Worm (Caenorhabditis elegans) whole organism, young adult: ENCODE data around the gene Y50D4C.3.
A peak's percentile ranks its signal among the peaks of the same experiment; 100 is the strongest.

Experiments
- B0019.2 ChIP-seq: fragments of 200-800 bp; sonication (Bioruptor generic); conservative IDR thresholded peaks from 2 replicates; pipeline ENCODE4 v1.3.6; 2022; ENCODE audit warnings: missing genetic modification reagents, missing genetic modification characterization, missing compliant biosample characterization
- B0035.1 ChIP-seq: sonication (generic microtip); optimal IDR thresholded peaks from 2 replicates; lab custom pipeline; 2016; ENCODE audit warnings: missing genetic modification characterization, mild to moderate bottlenecking, missing compliant biosample characterization, missing genotype, missing genetic modification reagents
- B0336.3 ChIP-seq: fragments of 200-800 bp; sonication (Bioruptor generic); IDR thresholded peaks from 2 replicates; pipeline ENCODE4 v1.3.6; 2022; ENCODE audit warnings: missing genetic modification characterization, missing compliant biosample characterization
- C06A6.2 ChIP-seq: fragments of 200-800 bp; sonication (Bioruptor generic); conservative IDR thresholded peaks from 2 replicates; pipeline ENCODE4 v1.3.6; 2022; ENCODE audit warnings: missing genetic modification characterization, missing compliant biosample characterization
- D2030.7 ChIP-seq: fragments of 200-800 bp; sonication (Bioruptor generic); IDR thresholded peaks from 2 replicates; pipeline ENCODE4 v1.3.6; 2022; ENCODE audit warnings: missing genetic modification reagents, missing genetic modification characterization, missing compliant biosample characterization
- F22D6.2 ChIP-seq: sonication (generic microtip); optimal IDR thresholded peaks from 2 replicates; lab custom pipeline; 2016; ENCODE audit warnings: mild to moderate bottlenecking, missing genetic modification characterization, missing compliant biosample characterization
- F57A8.1 ChIP-seq: fragments of 200-800 bp; sonication (Bioruptor generic); optimal IDR thresholded peaks from 2 replicates; lab custom pipeline; 2018; ENCODE audit warnings: mild to moderate bottlenecking, missing genetic modification characterization, moderate library complexity, missing compliant biosample characterization
- K11D2.4 ChIP-seq: fragments of 200-800 bp; sonication (Bioruptor generic); IDR thresholded peaks from 2 replicates; pipeline ENCODE4 v1.3.6; 2022; ENCODE audit warnings: missing genetic modification reagents, missing genetic modification characterization, missing compliant biosample characterization
- Y53F4B.3 ChIP-seq: fragments of 200-800 bp; sonication (Bioruptor generic); IDR thresholded peaks from 2 replicates; pipeline ENCODE4 v1.3.6; 2022; ENCODE audit warnings: missing genetic modification reagents, missing genetic modification characterization, missing compliant biosample characterization
- Y53G8AR.9 ChIP-seq: fragments of 200-800 bp; sonication (Bioruptor generic); conservative IDR thresholded peaks from 2 replicates; pipeline ENCODE4 v1.3.6; 2022; ENCODE audit warnings: missing genetic modification reagents, missing genetic modification characterization, missing compliant biosample characterization
- Y56A3A.18 ChIP-seq: fragments of 200-800 bp; sonication (Bioruptor generic); IDR thresholded peaks from 2 replicates; pipeline ENCODE4 v1.3.6; 2022; ENCODE audit warnings: missing genetic modification reagents, missing genetic modification characterization, missing compliant biosample characterization
- akir-1 ChIP-seq: fragments of 200-800 bp; sonication (Bioruptor generic); optimal IDR thresholded peaks from 2 replicates; lab custom pipeline; 2018; ENCODE audit warnings: mild to moderate bottlenecking, missing genetic modification characterization, moderate library complexity, missing compliant biosample characterization
- ama-1 ChIP-seq, 3 experiments: fragments of 150-350 bp in 1 of 3; sonication (generic microtip) in 2 of 3; optimal IDR thresholded peaks; 2 replicates each; lab custom pipeline; 2014 to 2018; ENCODE audit warnings: missing biosample characterization in 2 of 3, missing genetic modification characterization in 2 of 3, missing genetic modification reagents in 2 of 3
- aptf-2 ChIP-seq: fragments of 200-800 bp; sonication (Bioruptor generic); conservative IDR thresholded peaks from 2 replicates; pipeline ENCODE4 v1.3.6; 2022; ENCODE audit warnings: missing genetic modification reagents, missing genetic modification characterization, missing compliant biosample characterization
- attf-5 ChIP-seq: fragments of 200-800 bp; sonication (Bioruptor generic); optimal IDR thresholded peaks from 2 replicates; lab custom pipeline; 2018; ENCODE audit warnings: mild to moderate bottlenecking, missing genetic modification characterization, missing compliant biosample characterization
- bed-1 ChIP-seq: fragments of 200-800 bp; sonication (Bioruptor generic); IDR thresholded peaks from 2 replicates; pipeline ENCODE4 v1.3.6; 2022; ENCODE audit warnings: missing genetic modification reagents, missing genetic modification characterization, missing compliant biosample characterization
- ccch-3 ChIP-seq: fragments of 200-800 bp; sonication (Bioruptor generic); optimal IDR thresholded peaks from 2 replicates; lab custom pipeline; 2018; ENCODE audit warnings: mild to moderate bottlenecking, missing genetic modification characterization, missing compliant biosample characterization
- cebp-1 ChIP-seq, 2 experiments: fragments of 200-800 bp in 1 of 2; sonication (Bioruptor generic) in 1 of 2; sonication (generic microtip) in 1 of 2; IDR thresholded peaks in 1 of 2; optimal IDR thresholded peaks in 1 of 2; 2 replicates each; pipeline versions ENCODE4 v1.3.6 to Lab custom; 2017 to 2022; ENCODE audit warnings: missing compliant biosample characterization in 2 of 2, missing genetic modification characterization in 2 of 2, mild to moderate bottlenecking in 1 of 2, missing genetic modification reagents in 1 of 2, moderate library complexity in 1 of 2
- ceh-27 ChIP-seq: fragments of 200-800 bp; sonication (Bioruptor generic); optimal IDR thresholded peaks from 2 replicates; lab custom pipeline; 2018; ENCODE audit warnings: mild to moderate bottlenecking, missing genetic modification characterization, moderate library complexity, missing compliant biosample characterization
- ceh-58 ChIP-seq: fragments of 200-800 bp; sonication (Bioruptor generic); IDR thresholded peaks from 2 replicates; pipeline ENCODE4 v1.3.6; 2022; ENCODE audit warnings: missing genetic modification characterization, missing compliant biosample characterization
- ceh-79 ChIP-seq: sonication (generic microtip); optimal IDR thresholded peaks from 2 replicates; lab custom pipeline; 2017; ENCODE audit warnings: mild to moderate bottlenecking, missing genetic modification characterization, missing compliant biosample characterization
- dpff-1 ChIP-seq: sonication (generic microtip); optimal IDR thresholded peaks from 2 replicates; lab custom pipeline; 2017; ENCODE audit warnings: mild to moderate bottlenecking, missing genetic modification characterization, missing compliant biosample characterization
- dpl-1 ChIP-seq: fragments of 150-350 bp; optimal IDR thresholded peaks from 2 replicates; lab custom pipeline; 2014; ENCODE audit warnings: missing biosample characterization, missing genetic modification reagents, missing genetic modification characterization
- hlh-12 ChIP-seq: sonication (generic microtip); optimal IDR thresholded peaks from 2 replicates; lab custom pipeline; 2016; ENCODE audit warnings: missing genetic modification characterization, missing compliant biosample characterization
- hmg-1.2 ChIP-seq: fragments of 200-800 bp; sonication (Bioruptor generic); IDR thresholded peaks from 2 replicates; pipeline ENCODE4 v1.3.6; 2022; ENCODE audit warnings: missing genetic modification reagents, missing genetic modification characterization, missing compliant biosample characterization
- lag-1 ChIP-seq: fragments of 200-800 bp; sonication (Bioruptor generic); IDR thresholded peaks from 2 replicates; pipeline ENCODE4 v1.3.6; 2022; ENCODE audit warnings: missing genetic modification reagents, missing genetic modification characterization, missing compliant biosample characterization
- lsl-1 ChIP-seq: fragments of 200-800 bp; sonication (Bioruptor generic); optimal IDR thresholded peaks from 2 replicates; lab custom pipeline; 2018; ENCODE audit warnings: mild to moderate bottlenecking, missing genetic modification characterization, moderate library complexity, missing compliant biosample characterization
- madf-10 ChIP-seq: sonication (generic microtip); optimal IDR thresholded peaks from 2 replicates; lab custom pipeline; 2016; ENCODE audit warnings: mild to moderate bottlenecking, missing genetic modification characterization, missing compliant biosample characterization
- madf-3 ChIP-seq: fragments of 200-800 bp; sonication (Bioruptor generic); IDR thresholded peaks from 2 replicates; pipeline ENCODE4 v1.3.6; 2022; ENCODE audit warnings: missing genetic modification reagents, missing genetic modification characterization, missing compliant biosample characterization
- madf-8 ChIP-seq: fragments of 200-800 bp; sonication (Bioruptor generic); conservative IDR thresholded peaks from 2 replicates; pipeline ENCODE4 v1.3.6; 2022; ENCODE audit warnings: missing genetic modification reagents, missing genetic modification characterization, missing compliant biosample characterization
- mcd-1 ChIP-seq: fragments of 200-800 bp; sonication (Bioruptor generic); IDR thresholded peaks from 2 replicates; pipeline ENCODE4 v1.3.6; 2022; ENCODE audit warnings: missing genetic modification reagents, missing genetic modification characterization, missing compliant biosample characterization
- mel-28 ChIP-seq: sonication (generic microtip); optimal IDR thresholded peaks from 2 replicates; lab custom pipeline; 2016; ENCODE audit warnings: borderline replicate concordance, mild to moderate bottlenecking, missing genetic modification characterization, missing compliant biosample characterization
- nfya-2 ChIP-seq: fragments of 200-800 bp; sonication (Bioruptor generic); IDR thresholded peaks from 2 replicates; pipeline ENCODE4 v1.3.6; 2022; ENCODE audit warnings: missing genetic modification reagents, missing genetic modification characterization, missing compliant biosample characterization
- nfyb-1 ChIP-seq: fragments of 200-800 bp; sonication (Bioruptor generic); IDR thresholded peaks from 2 replicates; pipeline ENCODE4 v1.3.6; 2022; ENCODE audit warnings: missing genetic modification reagents, missing genetic modification characterization, missing compliant biosample characterization
- nhr-80 ChIP-seq: sonication (generic microtip); optimal IDR thresholded peaks from 2 replicates; lab custom pipeline; 2016; ENCODE audit warnings: missing genetic modification characterization, missing compliant biosample characterization
- repo-1 ChIP-seq: sonication (generic microtip); optimal IDR thresholded peaks from 2 replicates; lab custom pipeline; 2017; ENCODE audit warnings: mild to moderate bottlenecking, missing genetic modification characterization, missing compliant biosample characterization
- rpc-1 ChIP-seq, 2 experiments: fragments of 150-350 bp in 1 of 2; sonication (generic microtip) in 1 of 2; optimal IDR thresholded peaks; 2 replicates each; lab custom pipeline; 2014 to 2018; ENCODE audit warnings: missing biosample characterization in 1 of 2, missing genetic modification characterization in 1 of 2, missing genetic modification reagents in 1 of 2, missing genotype in 1 of 2
- sptf-2 ChIP-seq: fragments of 200-800 bp; sonication (Bioruptor generic); optimal IDR thresholded peaks from 2 replicates; lab custom pipeline; 2018; ENCODE audit warnings: mild to moderate bottlenecking, missing genetic modification characterization, missing compliant biosample characterization
- tbp1 ChIP-seq: fragments of 200-800 bp; sonication (Bioruptor generic); optimal IDR thresholded peaks from 2 replicates; lab custom pipeline; 2018; ENCODE audit warnings: mild to moderate bottlenecking, missing genetic modification characterization, missing compliant biosample characterization
- unc-130 ChIP-seq: sonication (generic microtip); optimal IDR thresholded peaks from 2 replicates; lab custom pipeline; 2016; ENCODE audit warnings: missing genetic modification reagents, missing genetic modification characterization, missing compliant biosample characterization
- unc-62 ChIP-seq: fragments of 150-350 bp; optimal IDR thresholded peaks from 2 replicates; lab custom pipeline; 2014; ENCODE audit warnings: missing biosample characterization, missing genetic modification reagents, missing genetic modification characterization
- ztf-22 ChIP-seq: fragments of 200-800 bp; sonication (Bioruptor generic); optimal IDR thresholded peaks from 2 replicates; lab custom pipeline; 2018; ENCODE audit warnings: mild to moderate bottlenecking, missing genetic modification characterization, moderate library complexity, missing compliant biosample characterization
- ztf-26 ChIP-seq: sonication (generic microtip); optimal IDR thresholded peaks from 2 replicates; lab custom pipeline; 2017; ENCODE audit warnings: missing genetic modification characterization, missing compliant biosample characterization
- ztf-3 ChIP-seq: fragments of 200-800 bp; sonication (Bioruptor generic); optimal IDR thresholded peaks from 2 replicates; lab custom pipeline; 2018; ENCODE audit warnings: mild to moderate bottlenecking, missing genetic modification characterization, missing compliant biosample characterization

The Y50D4C.3 gene

DNA sequence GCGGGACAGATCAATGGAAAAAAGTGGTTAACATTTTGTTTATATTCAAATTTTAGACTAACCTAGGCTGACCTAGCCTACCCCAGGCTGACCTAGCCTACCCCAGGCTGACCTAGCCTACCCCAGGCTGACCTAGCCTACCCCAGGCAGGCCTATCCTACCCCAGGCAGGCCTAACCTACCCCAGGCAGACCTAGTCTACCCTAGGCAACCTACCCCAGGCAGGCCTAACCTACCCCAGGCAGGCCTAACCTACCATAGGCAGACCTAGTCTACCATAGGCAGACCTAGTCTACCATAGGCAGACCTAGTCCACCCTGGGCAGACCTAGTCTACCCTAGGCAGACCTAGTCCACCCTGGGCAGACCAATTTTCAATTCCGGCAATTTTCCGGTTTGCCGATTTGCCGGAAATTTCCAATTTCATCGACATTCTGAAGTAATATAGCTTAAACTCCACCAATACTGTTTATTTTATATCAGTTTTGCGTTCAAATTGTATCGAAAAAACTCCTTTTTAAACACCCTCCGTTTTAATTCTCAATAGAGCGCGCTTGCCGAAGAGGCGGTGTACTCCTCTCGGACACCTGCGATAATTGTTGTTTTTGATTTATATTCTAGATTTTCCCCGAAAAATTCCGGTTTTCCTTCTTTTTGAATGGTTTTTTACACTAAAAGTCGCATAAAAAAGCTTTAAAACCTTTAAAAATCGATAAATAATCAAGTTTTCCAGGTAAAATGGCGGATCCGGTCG is 40.6 kb downstream of the Y50D4C.3 start, which contains the start of gene trm-2A (continued):
- TF ChIP-seq hmg-1.2 (GFP tag; lab: Robert Waterston, UW): peak; percentile 30; the same call in 1 of the 2 replicates
- no peak for TF ChIP-seq unc-62 (GFP tag; lab: Kevin White, UChicago)
- TF ChIP-seq akir-1 (GFP tag; lab: Kevin White, UChicago): no peak
- no peak for TF ChIP-seq B0019.2 (GFP tag; lab: Robert Waterston, UW)

DNA sequence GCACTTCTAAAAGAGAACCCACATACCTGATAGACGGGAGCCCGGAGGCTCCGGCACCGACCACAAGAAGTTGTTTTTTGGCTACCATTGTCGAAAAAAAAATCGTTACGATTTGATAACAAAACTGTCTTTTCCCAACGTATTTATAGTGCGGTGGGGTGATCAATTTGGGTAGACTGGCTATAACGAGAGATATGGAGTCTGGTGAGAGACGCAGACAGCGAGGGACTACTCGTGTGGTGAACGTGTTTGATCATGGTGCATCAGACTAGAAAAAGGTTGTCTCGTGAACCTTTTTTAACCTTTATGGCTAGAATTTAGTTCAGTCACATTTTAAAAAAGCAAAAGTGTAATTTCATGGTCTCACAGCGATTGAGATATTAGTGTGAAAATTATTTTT is 41.6 kb downstream of the Y50D4C.3 start, which contains the start of gene fmo-5:
Gene fmo-5, minus strand, starts transcription at position 206 of the 400 bp plus-strand sequence.
- TF ChIP-seq ztf-26 (tag; lab: Kevin White, UChicago): peak; percentile 31
- TF ChIP-seq aptf-2: no peak
- no peak for TF ChIP-seq nfyb-1 (GFP tag; lab: Robert Waterston, UW)
- peak; percentile 80 for TF ChIP-seq hmg-1.2 (GFP tag; lab: Robert Waterston, UW)
- TF ChIP-seq mcd-1 (GFP tag; lab: Robert Waterston, UW): peak; percentile 58
- TF ChIP-seq sptf-2 (GFP tag; lab: Kevin White, UChicago): no peak
- no peak for TF ChIP-seq ztf-3
- TF ChIP-seq unc-130 (GFP tag; lab: Kevin White, UChicago): no peak
- 0 out of 2 replicates have a peak, but pooled peaks have one; percentile 28 for TF ChIP-seq C06A6.2 (GFP tag; lab: Robert Waterston, UW)
- TF ChIP-seq madf-8: no peak
- peak; percentile 15 for TF ChIP-seq nhr-80
- TF ChIP-seq mel-28: no peak
- no peak for TF ChIP-seq B0336.3
- no peak for TF ChIP-seq ceh-27 (GFP tag; lab: Kevin White, UChicago)
- TF ChIP-seq B0035.1 (tag; lab: Kevin White, UChicago): no peak
- peak; percentile 25 for TF ChIP-seq F22D6.2
- TF ChIP-seq bed-1 (GFP tag; lab: Robert Waterston, UW): no peak
- no peak for TF ChIP-seq hlh-12 (tag; lab: Kevin White, UChicago)
- TF ChIP-seq lag-1: no peak
- no peak for TF ChIP-seq Y53F4B.3 (GFP tag; lab: Robert Waterston, UW)
- no peak for TF ChIP-seq dpl-1
- no peak for TF ChIP-seq ama-1 (optimal IDR thresholded peaks at IDR 0.05; lab: Kevin White, UChicago)
- TF ChIP-seq ama-1 (GFP tag; optimal IDR thresholded peaks at IDR 0.05; lab: Kevin White, UChicago): no peak
- no peak for TF ChIP-seq akir-1 (GFP tag; lab: Kevin White, UChicago)
- TF ChIP-seq ceh-79: no peak
- no peak for TF ChIP-seq cebp-1 (GFP tag; IDR thresholded peaks at IDR 0.05; lab: Robert Waterston, UW)
- peak; percentile 37 for TF ChIP-seq cebp-1 (tag; optimal IDR thresholded peaks at IDR 0.05; lab: Kevin White, UChicago)
- TF ChIP-seq ceh-58 (GFP tag; lab: Robert Waterston, UW): no peak
- no peak for TF ChIP-seq K11D2.4 (GFP tag; lab: Robert Waterston, UW)
- TF ChIP-seq dpff-1: no peak
- no peak for TF ChIP-seq nfya-2 (GFP tag; lab: Robert Waterston, UW)
- TF ChIP-seq rpc-1 (optimal IDR thresholded peaks at IDR 0.05; lab: Kevin White, UChicago): no peak
- TF ChIP-seq rpc-1 (tag; optimal IDR thresholded peaks at IDR 0.05; lab: Kevin White, UChicago): no peak
- TF ChIP-seq ccch-3 (GFP tag; lab: Kevin White, UChicago): no peak
- TF ChIP-seq madf-10 (tag; lab: Kevin White, UChicago): no peak
- TF ChIP-seq Y53G8AR.9 (GFP tag; lab: Robert Waterston, UW): no peak
- TF ChIP-seq repo-1 (tag; lab: Kevin White, UChicago): no peak
- TF ChIP-seq madf-3: 0 out of 2 replicates have a peak, but pooled peaks have one; percentile 14
- no peak for TF ChIP-seq F57A8.1 (GFP tag; lab: Kevin White, UChicago)
- no peak for TF ChIP-seq Y56A3A.18
- peak; percentile 35 for TF ChIP-seq tbp1 (GFP tag; lab: Kevin White, UChicago)
- TF ChIP-seq ztf-22: no peak
- TF ChIP-seq attf-5 (GFP tag; lab: Kevin White, UChicago): peak; percentile 8
- no peak for TF ChIP-seq lsl-1 (GFP tag; lab: Kevin White, UChicago)
- TF ChIP-seq D2030.7 (GFP tag; lab: Robert Waterston, UW): no peak
